Worm (Caenorhabditis elegans) whole organism, young adult: ENCODE results near the gene F58F12.12.
A peak's percentile ranks its signal among the peaks of the same experiment; 100 is the strongest.

Experiments
- B0035.1 ChIP-seq: sonication (generic microtip); optimal IDR thresholded peaks from 2 replicates; lab custom pipeline; 2016; ENCODE audit warnings: missing genetic modification characterization, mild to moderate bottlenecking, missing compliant biosample characterization, missing genotype, missing genetic modification reagents
- C06A6.2 ChIP-seq: fragments of 200-800 bp; sonication (Bioruptor generic); conservative IDR thresholded peaks from 2 replicates; pipeline ENCODE4 v1.3.6; 2022; ENCODE audit warnings: missing genetic modification characterization, missing compliant biosample characterization
- D2030.7 ChIP-seq: fragments of 200-800 bp; sonication (Bioruptor generic); IDR thresholded peaks from 2 replicates; pipeline ENCODE4 v1.3.6; 2022; ENCODE audit warnings: missing genetic modification reagents, missing genetic modification characterization, missing compliant biosample characterization
- F49E8.2 ChIP-seq: sonication (generic microtip); optimal IDR thresholded peaks from 3 replicates; lab custom pipeline; 2017; ENCODE audit warnings: missing genetic modification characterization, mild to moderate bottlenecking, missing compliant biosample characterization, antibody characterized with exemption, moderate library complexity; ENCODE audit not compliant: insufficient read depth
- F57C9.4 ChIP-seq: sonication (generic microtip); optimal IDR thresholded peaks from 2 replicates; lab custom pipeline; 2017; ENCODE audit warnings: mild to moderate bottlenecking, missing genetic modification characterization, missing compliant biosample characterization
- K11D2.4 ChIP-seq: fragments of 200-800 bp; sonication (Bioruptor generic); IDR thresholded peaks from 2 replicates; pipeline ENCODE4 v1.3.6; 2022; ENCODE audit warnings: missing genetic modification reagents, missing genetic modification characterization, missing compliant biosample characterization
- Y56A3A.18 ChIP-seq: fragments of 200-800 bp; sonication (Bioruptor generic); IDR thresholded peaks from 2 replicates; pipeline ENCODE4 v1.3.6; 2022; ENCODE audit warnings: missing genetic modification reagents, missing genetic modification characterization, missing compliant biosample characterization
- ama-1 ChIP-seq, 3 experiments: fragments of 150-350 bp in 1 of 3; sonication (generic microtip) in 2 of 3; optimal IDR thresholded peaks; 2 replicates each; lab custom pipeline; 2014 to 2018; ENCODE audit warnings: missing biosample characterization in 2 of 3, missing genetic modification characterization in 2 of 3, missing genetic modification reagents in 2 of 3
- aptf-2 ChIP-seq: fragments of 200-800 bp; sonication (Bioruptor generic); conservative IDR thresholded peaks from 2 replicates; pipeline ENCODE4 v1.3.6; 2022; ENCODE audit warnings: missing genetic modification reagents, missing genetic modification characterization, missing compliant biosample characterization
- atf-7 ChIP-seq: sonication (generic microtip); optimal IDR thresholded peaks from 2 replicates; lab custom pipeline; 2017; ENCODE audit warnings: mild to moderate bottlenecking, missing genetic modification characterization, missing compliant biosample characterization
- attf-3 ChIP-seq: fragments of 200-800 bp; sonication (Bioruptor generic); conservative IDR thresholded peaks from 2 replicates; pipeline ENCODE4 v1.3.6; 2022; ENCODE audit warnings: missing genetic modification reagents, missing genetic modification characterization, missing compliant biosample characterization
- attf-5 ChIP-seq: fragments of 200-800 bp; sonication (Bioruptor generic); optimal IDR thresholded peaks from 2 replicates; lab custom pipeline; 2018; ENCODE audit warnings: mild to moderate bottlenecking, missing genetic modification characterization, missing compliant biosample characterization
- bed-1 ChIP-seq: fragments of 200-800 bp; sonication (Bioruptor generic); IDR thresholded peaks from 2 replicates; pipeline ENCODE4 v1.3.6; 2022; ENCODE audit warnings: missing genetic modification reagents, missing genetic modification characterization, missing compliant biosample characterization
- cebp-2 ChIP-seq: fragments of 200-800 bp; sonication (Bioruptor generic); IDR thresholded peaks from 2 replicates; pipeline ENCODE4 v1.3.6; 2022; ENCODE audit warnings: missing genetic modification characterization, missing compliant biosample characterization
- ceh-40 ChIP-seq: fragments of 200-800 bp; sonication (Bioruptor generic); IDR thresholded peaks from 2 replicates; pipeline ENCODE4 v1.3.6; 2022; ENCODE audit warnings: missing genetic modification characterization, missing compliant biosample characterization
- ceh-79 ChIP-seq: sonication (generic microtip); optimal IDR thresholded peaks from 2 replicates; lab custom pipeline; 2017; ENCODE audit warnings: mild to moderate bottlenecking, missing genetic modification characterization, missing compliant biosample characterization
- ceh-91 ChIP-seq: fragments of 200-800 bp; sonication (Bioruptor generic); IDR thresholded peaks from 2 replicates; pipeline ENCODE4 v1.3.6; 2022; ENCODE audit warnings: missing genetic modification reagents, missing genetic modification characterization, missing compliant biosample characterization
- dpff-1 ChIP-seq: sonication (generic microtip); optimal IDR thresholded peaks from 2 replicates; lab custom pipeline; 2017; ENCODE audit warnings: mild to moderate bottlenecking, missing genetic modification characterization, missing compliant biosample characterization
- egrh-3 ChIP-seq: fragments of 200-800 bp; sonication (Bioruptor generic); IDR thresholded peaks from 2 replicates; pipeline ENCODE4 v1.3.6; 2022; ENCODE audit warnings: missing genetic modification reagents, missing genetic modification characterization, missing compliant biosample characterization
- gei-17 ChIP-seq: fragments of 200-800 bp; sonication (Bioruptor generic); optimal IDR thresholded peaks from 2 replicates; lab custom pipeline; 2018; ENCODE audit warnings: mild to moderate bottlenecking, missing genetic modification characterization, missing compliant biosample characterization
- hmg-1.2 ChIP-seq: fragments of 200-800 bp; sonication (Bioruptor generic); IDR thresholded peaks from 2 replicates; pipeline ENCODE4 v1.3.6; 2022; ENCODE audit warnings: missing genetic modification reagents, missing genetic modification characterization, missing compliant biosample characterization
- hmg-20 ChIP-seq: fragments of 200-800 bp; sonication (Bioruptor generic); IDR thresholded peaks from 2 replicates; pipeline ENCODE4 v1.3.6; 2022; ENCODE audit warnings: missing genetic modification reagents, missing genetic modification characterization, missing compliant biosample characterization
- hrde-1 ChIP-seq: sonication (generic microtip); optimal IDR thresholded peaks from 2 replicates; lab custom pipeline; 2016; ENCODE audit warnings: missing genetic modification characterization, mild to moderate bottlenecking, missing compliant biosample characterization, moderate library complexity, missing genotype, missing genetic modification reagents, borderline replicate concordance
- hsf-1 ChIP-seq: fragments of 200-800 bp; sonication (Bioruptor generic); IDR thresholded peaks from 2 replicates; pipeline ENCODE4 v1.3.6; 2022; ENCODE audit warnings: missing genetic modification reagents, missing genetic modification characterization, missing compliant biosample characterization
- lin-40 ChIP-seq: sonication (generic microtip); optimal IDR thresholded peaks from 2 replicates; lab custom pipeline; 2016; ENCODE audit warnings: missing genetic modification characterization, mild to moderate bottlenecking, missing compliant biosample characterization, missing genotype, missing genetic modification reagents
- lir-1 ChIP-seq: fragments of 200-800 bp; sonication (Bioruptor generic); conservative IDR thresholded peaks from 2 replicates; pipeline ENCODE4 v1.3.6; 2022; ENCODE audit warnings: missing genetic modification reagents, missing genetic modification characterization, missing compliant biosample characterization
- madf-3 ChIP-seq: fragments of 200-800 bp; sonication (Bioruptor generic); IDR thresholded peaks from 2 replicates; pipeline ENCODE4 v1.3.6; 2022; ENCODE audit warnings: missing genetic modification reagents, missing genetic modification characterization, missing compliant biosample characterization
- madf-6 ChIP-seq: fragments of 200-800 bp; sonication (Bioruptor generic); IDR thresholded peaks from 2 replicates; pipeline ENCODE4 v1.3.6; 2022; ENCODE audit warnings: missing genetic modification reagents, missing genetic modification characterization, missing compliant biosample characterization
- madf-8 ChIP-seq: fragments of 200-800 bp; sonication (Bioruptor generic); conservative IDR thresholded peaks from 2 replicates; pipeline ENCODE4 v1.3.6; 2022; ENCODE audit warnings: missing genetic modification reagents, missing genetic modification characterization, missing compliant biosample characterization
- mes-4 ChIP-seq: sonication (generic microtip); optimal IDR thresholded peaks from 2 replicates; lab custom pipeline; 2016; ENCODE audit warnings: missing genotype, missing genetic modification characterization, missing compliant biosample characterization
- nhr-27 ChIP-seq: fragments of 200-800 bp; sonication (Bioruptor generic); optimal IDR thresholded peaks from 2 replicates; lab custom pipeline; 2018; ENCODE audit warnings: mild to moderate bottlenecking, missing genetic modification characterization, moderate library complexity, missing compliant biosample characterization
- nhr-80 ChIP-seq: sonication (generic microtip); optimal IDR thresholded peaks from 2 replicates; lab custom pipeline; 2016; ENCODE audit warnings: missing genetic modification characterization, missing compliant biosample characterization
- sdz-38 ChIP-seq: sonication (generic microtip); optimal IDR thresholded peaks from 2 replicates; lab custom pipeline; 2016; ENCODE audit warnings: missing genotype, missing genetic modification characterization, missing compliant biosample characterization
- snpc-4 ChIP-seq, 5 experiments: fragments of 150-350 bp in 1 of 5; sonication (generic microtip) in 4 of 5; optimal IDR thresholded peaks; 2 replicates each; lab custom pipeline; 2014 to 2018; ENCODE audit warnings: missing genetic modification characterization in 5 of 5, missing biosample characterization in 3 of 5, antibody characterized with exemption in 2 of 5, mild to moderate bottlenecking in 2 of 5, missing compliant biosample characterization in 2 of 5, missing genotype in 2 of 5, moderate library complexity in 2 of 5, missing genetic modification reagents in 1 of 5
- sptf-2 ChIP-seq: fragments of 200-800 bp; sonication (Bioruptor generic); optimal IDR thresholded peaks from 2 replicates; lab custom pipeline; 2018; ENCODE audit warnings: mild to moderate bottlenecking, missing genetic modification characterization, missing compliant biosample characterization
- tbp1 ChIP-seq: fragments of 200-800 bp; sonication (Bioruptor generic); optimal IDR thresholded peaks from 2 replicates; lab custom pipeline; 2018; ENCODE audit warnings: mild to moderate bottlenecking, missing genetic modification characterization, missing compliant biosample characterization
- tbx-9 ChIP-seq: sonication (generic microtip); optimal IDR thresholded peaks from 2 replicates; lab custom pipeline; 2016; ENCODE audit warnings: borderline replicate concordance, missing genetic modification characterization, inconsistent platforms, missing compliant biosample characterization
- tlf-1 ChIP-seq: fragments of 200-800 bp; sonication (Bioruptor generic); optimal IDR thresholded peaks from 2 replicates; lab custom pipeline; 2018; ENCODE audit warnings: mild to moderate bottlenecking, missing genetic modification characterization, missing compliant biosample characterization
- unc-130 ChIP-seq: sonication (generic microtip); optimal IDR thresholded peaks from 2 replicates; lab custom pipeline; 2016; ENCODE audit warnings: missing genetic modification reagents, missing genetic modification characterization, missing compliant biosample characterization
- unc-62 ChIP-seq: fragments of 150-350 bp; optimal IDR thresholded peaks from 2 replicates; lab custom pipeline; 2014; ENCODE audit warnings: missing biosample characterization, missing genetic modification reagents, missing genetic modification characterization
- xnd-1 ChIP-seq: sonication (generic microtip); optimal IDR thresholded peaks from 2 replicates; lab custom pipeline; 2016; ENCODE audit warnings: missing genotype, missing genetic modification reagents, missing genetic modification characterization, missing compliant biosample characterization
- zim-3 ChIP-seq: sonication (generic microtip); optimal IDR thresholded peaks from 2 replicates; lab custom pipeline; 2017; ENCODE audit warnings: mild to moderate bottlenecking, missing genetic modification characterization, moderate library complexity, missing compliant biosample characterization
- ztf-22 ChIP-seq: fragments of 200-800 bp; sonication (Bioruptor generic); optimal IDR thresholded peaks from 2 replicates; lab custom pipeline; 2018; ENCODE audit warnings: mild to moderate bottlenecking, missing genetic modification characterization, moderate library complexity, missing compliant biosample characterization
- ztf-25 ChIP-seq: fragments of 200-800 bp; sonication (Bioruptor generic); IDR thresholded peaks from 2 replicates; pipeline ENCODE4 v1.3.6; 2022; ENCODE audit warnings: missing genetic modification reagents, missing genetic modification characterization, missing compliant biosample characterization
- ztf-3 ChIP-seq: fragments of 200-800 bp; sonication (Bioruptor generic); optimal IDR thresholded peaks from 2 replicates; lab custom pipeline; 2018; ENCODE audit warnings: mild to moderate bottlenecking, missing genetic modification characterization, missing compliant biosample characterization

F58F12.12 gene

ce11 chrII:6380866-6381265, at the start of gene F58F12.12:
F58F12.12 (plus strand) TSS chrII:6381166.
- no peak for TF ChIP-seq atf-7
- peak; percentile 14 for TF ChIP-seq nhr-80 (tag; lab: Kevin White, UChicago)

- no peak for TF ChIP-seq hrde-1 (tag; lab: Kevin White, UChicago)
- TF ChIP-seq madf-3 (GFP tag; lab: Robert Waterston, UW): 0 out of 2 replicates have a peak, but pooled peaks have one; percentile 58
- TF ChIP-seq attf-5 (GFP tag; lab: Kevin White, UChicago): peak; percentile 95
- no peak for TF ChIP-seq B0035.1 (tag; lab: Kevin White, UChicago)
- TF ChIP-seq K11D2.4 (GFP tag; lab: Robert Waterston, UW): peak; percentile 80
- TF ChIP-seq unc-62 (GFP tag; lab: Kevin White, UChicago): no peak
- TF ChIP-seq ceh-40 (GFP tag; lab: Robert Waterston, UW): no peak
- TF ChIP-seq ztf-25 (GFP tag; lab: Robert Waterston, UW): no peak
- TF ChIP-seq lin-40 (tag; lab: Kevin White, UChicago): peak; percentile 92
- TF ChIP-seq tbx-9 (tag; lab: Kevin White, UChicago): no peak
- no peak for TF ChIP-seq F57C9.4
- peak; percentile 4 for TF ChIP-seq snpc-4 (GFP tag; optimal IDR thresholded peaks at IDR 0.05; lab: Kevin White, UChicago)
- peak; percentile 6 to 81 (median 64) for TF ChIP-seq snpc-4 (tag; optimal IDR thresholded peaks at IDR 0.05; lab: Kevin White, UChicago)
- TF ChIP-seq hmg-1.2 (GFP tag; lab: Robert Waterston, UW): peak; percentile 68
- peak; percentile 50 for TF ChIP-seq gei-17
- TF ChIP-seq dpff-1 (tag; lab: Kevin White, UChicago): no peak
- peak; percentile 76; the same call in 1 of the 2 replicates for TF ChIP-seq C06A6.2 (GFP tag; lab: Robert Waterston, UW)
- peak; percentile 2 for TF ChIP-seq unc-130 (GFP tag; lab: Kevin White, UChicago)
- TF ChIP-seq bed-1 (GFP tag; lab: Robert Waterston, UW): no peak
- peak; percentile 30; the same call in 1 of the 2 replicates for TF ChIP-seq madf-8
- no peak for TF ChIP-seq aptf-2
- no peak for TF ChIP-seq hsf-1 (GFP tag; lab: Robert Waterston, UW)
- no peak for TF ChIP-seq egrh-3 (GFP tag; lab: Robert Waterston, UW)
- no peak for TF ChIP-seq ama-1 (optimal IDR thresholded peaks at IDR 0.05; lab: Kevin White, UChicago)
- no peak for TF ChIP-seq ama-1 (GFP tag; optimal IDR thresholded peaks at IDR 0.05; lab: Kevin White, UChicago)
- TF ChIP-seq tlf-1 (GFP tag; lab: Kevin White, UChicago): peak; percentile 60
- TF ChIP-seq madf-6 (GFP tag; lab: Robert Waterston, UW): peak; percentile 79
- TF ChIP-seq sdz-38 (tag; lab: Kevin White, UChicago): no peak
- TF ChIP-seq zim-3 (tag; lab: Kevin White, UChicago): peak; percentile 11
- no peak for TF ChIP-seq ztf-3 (GFP tag; lab: Kevin White, UChicago)
- peak; percentile 62 for TF ChIP-seq xnd-1 (tag; lab: Kevin White, UChicago)
- TF ChIP-seq mes-4 (tag; lab: Kevin White, UChicago): no peak
- no peak for TF ChIP-seq Y56A3A.18 (GFP tag; lab: Robert Waterston, UW)
- TF ChIP-seq F49E8.2 (tag; lab: Kevin White, UChicago): no peak
- no peak for TF ChIP-seq nhr-27 (tag; lab: Kevin White, UChicago)
- TF ChIP-seq D2030.7 (GFP tag; lab: Robert Waterston, UW): no peak
- peak; percentile 79 for TF ChIP-seq hmg-20 (GFP tag; lab: Robert Waterston, UW)
- peak; percentile 62 for TF ChIP-seq tbp1 (GFP tag; lab: Kevin White, UChicago)
- TF ChIP-seq ceh-91 (GFP tag; lab: Robert Waterston, UW): peak; percentile 50; the same call in 1 of the 2 replicates
- no peak for TF ChIP-seq sptf-2 (GFP tag; lab: Kevin White, UChicago)
- no peak for TF ChIP-seq cebp-2 (GFP tag; lab: Robert Waterston, UW)
- TF ChIP-seq attf-3 (GFP tag; lab: Robert Waterston, UW): 0 out of 2 replicates have a peak, but pooled peaks have one; percentile 37
- TF ChIP-seq lir-1: peak; percentile 60; the same call in 1 of the 2 replicates
- no peak for TF ChIP-seq ztf-22 (GFP tag; lab: Kevin White, UChicago)
- TF ChIP-seq ceh-79 (tag; lab: Kevin White, UChicago): no peak
Measured at ce11 chrII:6331222-6331830, 49.6 kb upstream of the F58F12.12 start, which contains the start of gene set-4. set-4 (minus strand) TSS chrII:6331341.
